Fruit fly (Drosophila melanogaster): ENCODE results near the gene neur.

The neur gene

DNA sequence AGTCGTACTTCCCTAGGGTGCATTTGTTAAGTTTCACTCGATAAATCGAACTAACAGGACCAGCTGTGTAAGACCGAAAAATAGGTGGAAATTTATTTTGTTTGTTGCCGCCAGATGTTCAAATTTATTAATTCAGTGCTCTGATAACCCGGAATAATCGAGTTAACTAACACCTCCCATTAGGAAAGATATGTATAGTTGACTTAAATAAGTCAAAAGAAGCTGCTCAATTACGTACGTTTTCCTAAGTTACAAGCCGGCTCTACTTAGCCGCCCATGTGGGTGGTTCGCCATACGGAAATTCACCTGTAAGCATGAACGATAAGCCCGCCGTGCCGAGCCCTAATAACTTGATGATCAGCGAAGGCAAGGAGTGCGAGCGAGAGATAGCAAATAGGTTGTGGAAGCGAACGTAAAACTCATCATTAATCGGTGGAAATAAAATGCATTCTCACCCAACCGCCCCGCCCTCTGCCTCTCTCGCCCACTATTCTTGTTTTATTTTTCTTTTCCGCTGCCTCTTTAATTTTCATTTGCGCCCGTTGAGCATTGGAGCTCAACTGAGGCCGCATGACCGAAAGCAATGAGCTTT, 14.7 kb upstream of the neur start (continued):
- no peak for TF ChIP-seq dac (GFP tag; optimal IDR thresholded peaks at IDR 0.05)
- TF ChIP-seq CG3919 (GFP tag; optimal IDR thresholded peaks at IDR 0.05): peak; percentile 58
- TF ChIP-seq CG4318 (GFP tag; optimal IDR thresholded peaks at IDR 0.05): peak; percentile 53
- peak; percentile 38 for TF ChIP-seq CG10669 (GFP tag; optimal IDR thresholded peaks at IDR 0.05)
- peak; percentile 17 for TF ChIP-seq Eip75B (GFP tag; optimal IDR thresholded peaks at IDR 0.05)
- no peak for TF ChIP-seq CG16779 (tag; optimal IDR thresholded peaks at IDR 0.05)
- peak in 1 of 2 experiments; percentile 47 for TF ChIP-seq ss (GFP tag; optimal IDR thresholded peaks at IDR 0.05)
- TF ChIP-seq net (GFP tag; optimal IDR thresholded peaks at IDR 0.05): no peak
- peak; percentile 90 for TF ChIP-seq svp (GFP tag)
- peak; percentile 53 for TF ChIP-seq CG6808 (GFP tag; optimal IDR thresholded peaks at IDR 0.05)
- peak; percentile 46 for TF ChIP-seq acj6 (GFP tag; optimal IDR thresholded peaks at IDR 0.05)
- TF ChIP-seq fd59A (GFP tag; optimal IDR thresholded peaks at IDR 0.05): peak; percentile 73
- peak; percentile 67 for TF ChIP-seq Sox14 (GFP tag; optimal IDR thresholded peaks at IDR 0.05)
- peak; percentile 19 for TF ChIP-seq Blimp-1 (GFP tag; optimal IDR thresholded peaks at IDR 0.05)
- peak; percentile 80 for TF ChIP-seq Hr39 (GFP tag; optimal IDR thresholded peaks at IDR 0.05)
- peak; percentile 68 for TF ChIP-seq CG6792 (GFP tag; optimal IDR thresholded peaks at IDR 0.05)
- peak; percentile 47 for TF ChIP-seq CG6276 (GFP tag; optimal IDR thresholded peaks at IDR 0.05)
- peak; percentile 72 for TF ChIP-seq Hr4 (GFP tag; optimal IDR thresholded peaks at IDR 0.05)
- peak; percentile 60 for TF ChIP-seq topi (GFP tag; optimal IDR thresholded peaks at IDR 0.05)
- TF ChIP-seq Gug (GFP tag; IDR thresholded peaks at IDR 0.05): no peak
- no peak for TF ChIP-seq CG15336 (GFP tag; IDR thresholded peaks at IDR 0.05)
- peak; percentile 59 for TF ChIP-seq esn (GFP tag; optimal IDR thresholded peaks at IDR 0.05)
- TF ChIP-seq CG10631 (GFP tag; optimal IDR thresholded peaks at IDR 0.05): peak; percentile 48

DNA sequence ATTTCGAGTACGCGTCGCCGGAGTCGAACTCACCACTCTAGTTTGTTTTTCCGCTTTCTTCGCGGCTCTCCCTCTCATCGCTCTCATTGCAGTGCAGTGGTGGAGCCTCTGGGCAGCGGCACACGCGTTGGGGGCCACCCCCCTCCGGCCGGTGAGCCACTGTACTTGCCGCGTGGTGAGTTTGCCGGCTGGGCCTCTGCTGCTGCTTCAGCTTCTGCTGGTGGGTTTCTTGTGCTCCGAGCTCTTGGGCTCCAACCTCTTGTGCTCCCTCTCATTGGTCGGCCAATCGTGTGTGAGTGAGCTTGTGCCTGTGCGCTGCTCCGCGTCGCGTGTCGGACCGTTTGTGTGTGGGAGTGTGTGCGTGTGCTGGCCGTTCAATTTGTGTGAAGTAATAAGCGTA, 13.8 kb upstream of the neur start:
- TF ChIP-seq Sox14 (GFP tag; optimal IDR thresholded peaks at IDR 0.05): peak; percentile 72
- peak; percentile 31 for TF ChIP-seq lz (GFP tag; optimal IDR thresholded peaks at IDR 0.05)
- no peak for TF ChIP-seq eg (GFP tag; IDR thresholded peaks at IDR 0.05)
- peak; percentile 84 for TF ChIP-seq fkh (GFP tag; optimal IDR thresholded peaks at IDR 0.05)
- TF ChIP-seq Gug (GFP tag; IDR thresholded peaks at IDR 0.05): no peak
- TF ChIP-seq Blimp-1 (GFP tag; optimal IDR thresholded peaks at IDR 0.05): peak; percentile 81
- peak; percentile 68 for TF ChIP-seq dsx (GFP tag; optimal IDR thresholded peaks at IDR 0.05; ENCODE audit: poor library complexity, severe bottlenecking)
- peak; percentile 62 for TF ChIP-seq CG6792 (GFP tag; optimal IDR thresholded peaks at IDR 0.05)
- peak; percentile 50 for TF ChIP-seq CG31627 (GFP tag; optimal IDR thresholded peaks at IDR 0.05)
- peak; percentile 81 for TF ChIP-seq CG3919 (GFP tag; optimal IDR thresholded peaks at IDR 0.05)
- peak; percentile 48 for TF ChIP-seq achi (GFP tag; optimal IDR thresholded peaks at IDR 0.05)
- TF ChIP-seq Eip78C (GFP tag): peak; percentile 89
- peak; percentile 66 for TF ChIP-seq Sox102F (GFP tag; optimal IDR thresholded peaks at IDR 0.05)
- peak; percentile 48 for TF ChIP-seq Smox (GFP tag; optimal IDR thresholded peaks at IDR 0.05)
- peak; percentile 68 for TF ChIP-seq spab (GFP tag; optimal IDR thresholded peaks at IDR 0.05)
- TF ChIP-seq fd85E (GFP tag; optimal IDR thresholded peaks at IDR 0.05): peak; percentile 50
- peak; percentile 57 for TF ChIP-seq CG32006 (GFP tag; optimal IDR thresholded peaks at IDR 0.05)
- no peak for TF ChIP-seq CG8119 (GFP tag; IDR thresholded peaks at IDR 0.05)
- peak; percentile 45 for TF ChIP-seq cyc (GFP tag; optimal IDR thresholded peaks at IDR 0.05)
- TF ChIP-seq CG10631 (GFP tag; optimal IDR thresholded peaks at IDR 0.05): no peak
- no peak for TF ChIP-seq CG6163 (GFP tag; IDR thresholded peaks at IDR 0.05)
- TF ChIP-seq CG11902 (GFP tag; optimal IDR thresholded peaks at IDR 0.05): no peak
- TF ChIP-seq CG11294 (GFP tag; IDR thresholded peaks at IDR 0.05): no peak
- TF ChIP-seq CG15336 (GFP tag; IDR thresholded peaks at IDR 0.05): no peak
- no peak for TF ChIP-seq CG11762 (GFP tag; optimal IDR thresholded peaks at IDR 0.05; ENCODE audit: insufficient read depth)
- no peak for TF ChIP-seq fd59A (GFP tag; optimal IDR thresholded peaks at IDR 0.05)
- peak; percentile 38 for TF ChIP-seq CG34406 (GFP tag; optimal IDR thresholded peaks at IDR 0.05)
- peak; percentile 36 for TF ChIP-seq OdsH (GFP tag; optimal IDR thresholded peaks at IDR 0.05)
- TF ChIP-seq Hr4 (GFP tag; optimal IDR thresholded peaks at IDR 0.05): peak; percentile 60
- peak; percentile 71 for TF ChIP-seq CG16779 (tag; optimal IDR thresholded peaks at IDR 0.05)
- peak; percentile 84 to 93 for TF ChIP-seq ss (GFP tag; optimal IDR thresholded peaks at IDR 0.05)
- TF ChIP-seq Lpt (GFP tag; optimal IDR thresholded peaks at IDR 0.05): peak; percentile 79
- TF ChIP-seq esn (GFP tag; optimal IDR thresholded peaks at IDR 0.05): peak; percentile 54
- TF ChIP-seq CG6854 (GFP tag; optimal IDR thresholded peaks at IDR 0.05): peak; percentile 93
- TF ChIP-seq pdm3 (GFP tag; optimal IDR thresholded peaks at IDR 0.05): peak; percentile 50
- peak; percentile 39 for TF ChIP-seq CG8632 (GFP tag; optimal IDR thresholded peaks at IDR 0.05)
- peak; percentile 26 for TF ChIP-seq CG10669 (GFP tag; optimal IDR thresholded peaks at IDR 0.05)
- peak; percentile 19 for TF ChIP-seq Hr39 (GFP tag; optimal IDR thresholded peaks at IDR 0.05)
- TF ChIP-seq Met (GFP tag; optimal IDR thresholded peaks at IDR 0.05): peak; percentile 55
